Worm (Caenorhabditis elegans) whole organism, L4/young adult: ENCODE data around the gene dmd-10.

ENCODE experiments used
- W03F9.2 ChIP-seq: fragments of 150-350 bp; optimal IDR thresholded peaks from 2 replicates; lab custom pipeline; 2014; ENCODE audit warnings: missing biosample characterization, missing genetic modification characterization
- him-1 ChIP-seq: sonication (generic microtip); optimal IDR thresholded peaks from 2 replicates; lab custom pipeline; 2016; ENCODE audit warnings: missing genotype, missing genetic modification reagents, missing genetic modification characterization, missing compliant biosample characterization

DNA sequence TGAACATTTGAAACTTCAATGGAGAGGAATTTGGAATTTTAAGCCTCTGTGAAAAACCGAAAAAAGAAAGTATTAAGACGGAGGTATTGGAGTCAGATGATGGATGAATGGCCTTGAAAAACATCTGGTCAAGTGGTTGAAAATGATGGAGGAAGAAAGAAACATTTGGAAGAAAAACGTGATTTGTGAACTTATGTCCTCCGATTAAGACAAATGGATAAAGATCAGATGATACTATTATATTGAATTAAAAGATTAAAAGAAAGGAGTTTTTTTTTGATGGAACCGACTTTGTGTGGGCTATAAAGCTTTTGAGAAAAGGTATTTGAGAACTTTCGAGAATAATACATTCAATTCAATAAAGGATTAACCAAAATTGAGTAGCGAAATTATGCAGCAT is 23.1 kb upstream of the dmd-10 start:
- no peak for TF ChIP-seq him-1 (tag; lab: Kevin White, UChicago)
- TF ChIP-seq W03F9.2 (tag; lab: Kevin White, UChicago), result no peak
